Fruit fly (Drosophila melanogaster) whole organism, pupa: ENCODE data around the gene CG17075.
A peak's percentile ranks its signal among the peaks of the same experiment; 100 is the strongest.

Source experiments
- CG10348 ChIP-seq: fragments of 200-800 bp; sonication (Bioruptor generic); IDR thresholded peaks from 2 replicates; pipeline ENCODE4 v1.3.6; 2022; ENCODE audit warnings: missing biosample characterization, missing genetic modification characterization
- CG12605 ChIP-seq: fragments of 200-800 bp; sonication (Bioruptor generic); IDR thresholded peaks from 2 replicates; pipeline ENCODE4 v1.3.6; 2022; ENCODE audit warnings: missing biosample characterization, missing genetic modification characterization
- CG13204 ChIP-seq: fragments of 200-800 bp; sonication (Bioruptor generic); optimal IDR thresholded peaks from 2 replicates; lab custom pipeline; 2018; ENCODE audit warnings: missing biosample characterization, mild to moderate bottlenecking, missing genetic modification characterization, moderate library complexity
- CG14655 ChIP-seq: fragments of 200-800 bp; sonication (Bioruptor generic); optimal IDR thresholded peaks from 3 replicates; lab custom pipeline; 2017; ENCODE audit warnings: mild to moderate bottlenecking, missing biosample characterization, missing genetic modification reagents, missing genetic modification characterization
- CG15710 ChIP-seq: fragments of 200-800 bp; sonication (Bioruptor generic); optimal IDR thresholded peaks from 2 replicates; lab custom pipeline; 2018; ENCODE audit warnings: missing biosample characterization, mild to moderate bottlenecking, missing genetic modification characterization, moderate library complexity
- CG17806 ChIP-seq: fragments of 200-800 bp; sonication (Bioruptor generic); optimal IDR thresholded peaks from 2 replicates; lab custom pipeline; 2018; ENCODE audit warnings: missing biosample characterization, mild to moderate bottlenecking, missing genetic modification characterization, moderate library complexity
- CG32121 ChIP-seq: fragments of 200-800 bp; sonication (Bioruptor generic); IDR thresholded peaks from 2 replicates; pipeline ENCODE4 v1.3.6; 2022; ENCODE audit warnings: missing biosample characterization, missing genetic modification characterization
- CG34367 ChIP-seq: fragments of 200-800 bp; sonication (Bioruptor generic); optimal IDR thresholded peaks from 2 replicates; lab custom pipeline; 2018; ENCODE audit warnings: missing biosample characterization, mild to moderate bottlenecking, missing genetic modification characterization
- CG4496 ChIP-seq: fragments of 200-800 bp; sonication (Bioruptor generic); IDR thresholded peaks from 3 replicates; pipeline ENCODE4 v1.3.6; 2022; ENCODE audit warnings: missing biosample characterization, missing genetic modification characterization
- CG8159 ChIP-seq: fragments of 200-800 bp; sonication (Bioruptor generic); optimal IDR thresholded peaks from 3 replicates; lab custom pipeline; 2018; ENCODE audit warnings: missing biosample characterization, mild to moderate bottlenecking, missing genetic modification characterization, moderate library complexity
- CG8301 ChIP-seq: fragments of 200-800 bp; sonication (Bioruptor generic); optimal IDR thresholded peaks from 2 replicates; lab custom pipeline; 2018; ENCODE audit warnings: missing biosample characterization, mild to moderate bottlenecking, missing genetic modification characterization
- CG9948 ChIP-seq: fragments of 200-800 bp; sonication (Bioruptor generic); optimal IDR thresholded peaks from 2 replicates; lab custom pipeline; 2018; ENCODE audit warnings: missing biosample characterization, mild to moderate bottlenecking, missing genetic modification characterization, moderate library complexity
- D1 ChIP-seq: fragments of 200-800 bp; sonication (Bioruptor generic); optimal IDR thresholded peaks from 2 replicates; lab custom pipeline; 2018; ENCODE audit warnings: missing biosample characterization, mild to moderate bottlenecking, missing genetic modification characterization, moderate library complexity
- EcR ChIP-seq: fragments of 200-800 bp; sonication (Bioruptor generic); optimal IDR thresholded peaks from 3 replicates; lab custom pipeline; 2019; ENCODE audit warnings: missing biosample characterization, missing genetic modification characterization, mild to moderate bottlenecking, moderate library complexity, missing genetic modification reagents
- Ets98B ChIP-seq: fragments of 200-800 bp; sonication (Bioruptor generic); IDR thresholded peaks from 2 replicates; pipeline ENCODE4 v1.3.6; 2022; ENCODE audit warnings: missing biosample characterization, missing genetic modification characterization
- Pif1A ChIP-seq: fragments of 200-800 bp; sonication (Bioruptor generic); optimal IDR thresholded peaks from 3 replicates; lab custom pipeline; 2016; ENCODE audit warnings: missing biosample characterization, missing genetic modification characterization
- Pif1B ChIP-seq: fragments of 200-800 bp; sonication (Bioruptor generic); optimal IDR thresholded peaks from 3 replicates; lab custom pipeline; 2016; ENCODE audit warnings: missing biosample characterization, missing genetic modification characterization
- Snoo ChIP-seq: fragments of 200-800 bp; sonication (Bioruptor generic); optimal IDR thresholded peaks from 3 replicates; lab custom pipeline; 2017; ENCODE audit warnings: missing biosample characterization, mild to moderate bottlenecking, missing genetic modification characterization, inconsistent platforms
- fd96Ca ChIP-seq: fragments of 200-800 bp; sonication (Bioruptor generic); IDR thresholded peaks from 3 replicates; pipeline ENCODE4 v1.3.6; 2022; ENCODE audit warnings: missing biosample characterization, missing genetic modification characterization
- gl ChIP-seq: fragments of 200-800 bp; sonication (Bioruptor generic); optimal IDR thresholded peaks from 2 replicates; lab custom pipeline; 2018; ENCODE audit warnings: missing biosample characterization, mild to moderate bottlenecking, missing genetic modification characterization
- rn ChIP-seq: fragments of 200-800 bp; sonication (Bioruptor generic); IDR thresholded peaks from 2 replicates; pipeline ENCODE4 v1.3.6; 2022; ENCODE audit warnings: missing biosample characterization, missing genetic modification characterization

The CG17075 gene

dm6 chr2L:267441-268089 is at the start of gene CG17075:
TSS of gene CG17075 (minus strand) at chr2L:267505.
- TF ChIP-seq CG14655 (GFP tag; lab: Kevin White, UChicago) (no peak), CG12605 (GFP tag; lab: Robert Waterston, UW) (peak; percentile 93), CG8159 (tag; lab: Kevin White, UChicago) (peak; percentile 85), CG32121 (GFP tag; lab: Robert Waterston, UW) (peak; percentile 94), CG8301 (tag; lab: Kevin White, UChicago) (peak; percentile 83), CG4496 (GFP tag; lab: Robert Waterston, UW) (peak; percentile 96), Snoo (peak; percentile 73), CG9948 (peak; percentile 80), Pif1B (no peak), CG13204 (GFP tag; lab: Kevin White, UChicago) (no peak), CG17806 (tag; lab: Kevin White, UChicago) (peak; percentile 82), CG10348 (GFP tag; lab: Robert Waterston, UW) (peak; percentile 86), CG34367 (tag; lab: Kevin White, UChicago) (peak; percentile 78), Ets98B (GFP tag; lab: Robert Waterston, UW) (peak; percentile 95), EcR (GFP tag; lab: Kevin White, UChicago) (no peak), Pif1A (GFP tag; lab: Kevin White, UChicago) (no peak), D1 (tag; lab: Kevin White, UChicago) (no peak), fd96Ca (GFP tag; lab: Robert Waterston, UW) (peak; percentile 92), gl (tag; lab: Kevin White, UChicago) (peak; percentile 62), rn (GFP tag; lab: Robert Waterston, UW) (peak; percentile 89), CG15710 (tag; lab: Kevin White, UChicago) (peak; percentile 87)

dm6 chr2L:309812-310431 is 42.6 kb upstream of the CG17075 start:
- TF ChIP-seq rn (GFP tag; lab: Robert Waterston, UW) = no peak
- TF ChIP-seq CG13204 (GFP tag; lab: Kevin White, UChicago) = no peak
- TF ChIP-seq fd96Ca (GFP tag; lab: Robert Waterston, UW) = 0 out of 3 replicates have a peak, but pooled peaks have one; percentile 14
- peak; percentile 55; the same call in 2 of the 3 replicates for TF ChIP-seq CG4496 (GFP tag; lab: Robert Waterston, UW)
- no peak for TF ChIP-seq CG10348 (GFP tag; lab: Robert Waterston, UW)
- no peak for TF ChIP-seq CG9948
- TF ChIP-seq CG12605 (GFP tag; lab: Robert Waterston, UW) = 0 out of 2 replicates have a peak, but pooled peaks have one; percentile 35
- peak; percentile 50 for TF ChIP-seq Ets98B (GFP tag; lab: Robert Waterston, UW)
- TF ChIP-seq CG14655 (GFP tag; lab: Kevin White, UChicago) = no peak
- no peak for TF ChIP-seq CG15710 (tag; lab: Kevin White, UChicago)
- TF ChIP-seq CG8159 (tag; lab: Kevin White, UChicago) = no peak
- no peak for TF ChIP-seq CG34367 (tag; lab: Kevin White, UChicago)

- no peak for TF ChIP-seq CG14655 (GFP tag; lab: Kevin White, UChicago)
- no peak for TF ChIP-seq fd96Ca (GFP tag; lab: Robert Waterston, UW)
- no peak for TF ChIP-seq CG13204 (GFP tag; lab: Kevin White, UChicago)
- no peak for TF ChIP-seq Pif1A (GFP tag; lab: Kevin White, UChicago)
- TF ChIP-seq Pif1B = no peak
- TF ChIP-seq CG9948 = no peak
- TF ChIP-seq rn (GFP tag; lab: Robert Waterston, UW) = no peak
Measured at dm6 chr2L:309177-309576, 41.9 kb upstream of the CG17075 start.

dm6 chr2L:308194-308706 is 40.9 kb upstream of the CG17075 start:
- TF ChIP-seq CG4496 (GFP tag; lab: Robert Waterston, UW) (no peak), Pif1A (GFP tag; lab: Kevin White, UChicago) (no peak), Pif1B (no peak), CG32121 (GFP tag; lab: Robert Waterston, UW) (no peak), fd96Ca (GFP tag; lab: Robert Waterston, UW) (no peak), gl (tag; lab: Kevin White, UChicago) (no peak), CG10348 (GFP tag; lab: Robert Waterston, UW) (no peak), CG14655 (GFP tag; lab: Kevin White, UChicago) (no peak), CG9948 (no peak)

dm6 chr2L:307129-307528 is 39.8 kb upstream of the CG17075 start:
- TF ChIP-seq fd96Ca (GFP tag; lab: Robert Waterston, UW) = no peak
- TF ChIP-seq CG4496 (GFP tag; lab: Robert Waterston, UW) = no peak
- TF ChIP-seq CG12605 (GFP tag; lab: Robert Waterston, UW) = no peak
- TF ChIP-seq CG8159 (tag; lab: Kevin White, UChicago) = no peak
- no peak for TF ChIP-seq CG17806 (tag; lab: Kevin White, UChicago)
- TF ChIP-seq CG15710 (tag; lab: Kevin White, UChicago) = no peak
- TF ChIP-seq CG32121 (GFP tag; lab: Robert Waterston, UW) = no peak
- no peak for TF ChIP-seq CG13204 (GFP tag; lab: Kevin White, UChicago)
- TF ChIP-seq CG10348 (GFP tag; lab: Robert Waterston, UW) = no peak
- TF ChIP-seq gl (tag; lab: Kevin White, UChicago) = no peak
- TF ChIP-seq, all 21 proteins: peak for 0
